Fruit fly (Drosophila melanogaster) whole organism, embryonic: ENCODE measurements around the gene CG43630.
A peak's percentile ranks its signal among the peaks of the same experiment; 100 is the strongest.

Experiments
- Asciz ChIP-seq: fragments of 200-800 bp; sonication (Bioruptor generic); optimal IDR thresholded peaks from 2 replicates; lab custom pipeline; 2017; ENCODE audit warnings: missing biosample characterization, mild to moderate bottlenecking, missing genetic modification characterization, missing genetic modification reagents
- Atf3 ChIP-seq: fragments of 200-800 bp; sonication (Bioruptor generic); optimal IDR thresholded peaks from 3 replicates; lab custom pipeline; 2016; ENCODE audit warnings: missing biosample characterization, missing genetic modification characterization
- B-H1 ChIP-seq: fragments of 200-800 bp; sonication (Bioruptor generic); IDR thresholded peaks from 3 replicates; pipeline ENCODE4 v1.3.6; 2022; ENCODE audit warnings: missing biosample characterization, missing genetic modification characterization
- B-H2 ChIP-seq: fragments of 200-800 bp; sonication (Bioruptor generic); optimal IDR thresholded peaks from 2 replicates; lab custom pipeline; 2018; ENCODE audit warnings: missing biosample characterization, mild to moderate bottlenecking, missing genetic modification characterization
- BEAF-32 ChIP-seq: fragments of 200-800 bp; sonication (Bioruptor generic); optimal IDR thresholded peaks from 3 replicates; lab custom pipeline; 2017; ENCODE audit warnings: missing biosample characterization, missing genetic modification characterization, mild to moderate bottlenecking, moderate library complexity, missing genetic modification reagents
- CG11723 ChIP-seq: fragments of 200-800 bp; sonication (Bioruptor generic); optimal IDR thresholded peaks from 2 replicates; lab custom pipeline; 2017; ENCODE audit warnings: missing biosample characterization, mild to moderate bottlenecking, missing genetic modification characterization
- CG13287 ChIP-seq: fragments of 200-800 bp; sonication (Bioruptor generic); IDR thresholded peaks from 2 replicates; pipeline ENCODE4 v1.3.6; 2022; ENCODE audit warnings: missing biosample characterization, missing genetic modification characterization; ENCODE audit not compliant: partially characterized antibody
- CG14667 ChIP-seq: fragments of 200-800 bp; sonication (Bioruptor generic); IDR thresholded peaks from 2 replicates; pipeline ENCODE4 v1.3.6; 2022; ENCODE audit warnings: missing biosample characterization, missing genetic modification characterization
- CG16779 ChIP-seq: fragments of 200-800 bp; sonication (Bioruptor generic); IDR thresholded peaks from 2 replicates; pipeline ENCODE4 v1.3.6; 2022; ENCODE audit warnings: missing biosample characterization, missing genetic modification characterization
- CG17612 ChIP-seq: fragments of 200-800 bp; sonication (Bioruptor generic); IDR thresholded peaks from 2 replicates; pipeline ENCODE4 v1.3.6; 2022; ENCODE audit warnings: missing biosample characterization, missing genetic modification characterization
- CG17829 ChIP-seq: fragments of 200-800 bp; optimal IDR thresholded peaks from 2 replicates; lab custom pipeline; 2019; ENCODE audit warnings: missing biosample characterization, mild to moderate bottlenecking, missing genetic modification characterization, moderate library complexity
- CG18599 ChIP-seq: fragments of 200-800 bp; sonication (Bioruptor generic); optimal IDR thresholded peaks from 3 replicates; lab custom pipeline; 2017; ENCODE audit warnings: missing biosample characterization, missing genetic modification characterization, mild to moderate bottlenecking, moderate library complexity, missing genetic modification reagents
- CG2202 ChIP-seq: fragments of 200-800 bp; sonication (Bioruptor generic); optimal IDR thresholded peaks from 2 replicates; lab custom pipeline; 2018; ENCODE audit warnings: missing biosample characterization, mild to moderate bottlenecking, missing genetic modification characterization
- CG2712 ChIP-seq: fragments of 200-800 bp; optimal IDR thresholded peaks from 3 replicates; lab custom pipeline; 2019; ENCODE audit warnings: missing biosample characterization, mild to moderate bottlenecking, missing genetic modification characterization, moderate library complexity
- CG30403 ChIP-seq: fragments of 200-800 bp; sonication (Bioruptor generic); optimal IDR thresholded peaks from 3 replicates; lab custom pipeline; 2016; ENCODE audit warnings: missing biosample characterization, missing genetic modification characterization
- CG3163 ChIP-seq: fragments of 200-800 bp; sonication (Bioruptor generic); optimal IDR thresholded peaks from 3 replicates; lab custom pipeline; 2016; ENCODE audit warnings: missing biosample characterization, missing genetic modification characterization
- CG3995 ChIP-seq: fragments of 200-800 bp; sonication (Bioruptor generic); optimal IDR thresholded peaks from 3 replicates; lab custom pipeline; 2016; ENCODE audit warnings: missing biosample characterization, missing genetic modification characterization
- CG43689 ChIP-seq: fragments of 200-800 bp; sonication (Bioruptor generic); IDR thresholded peaks from 2 replicates; pipeline ENCODE4 v1.3.6; 2022; ENCODE audit warnings: missing biosample characterization, missing genetic modification characterization
- CG4404 ChIP-seq: fragments of 200-800 bp; sonication (Bioruptor generic); IDR thresholded peaks from 2 replicates; pipeline ENCODE4 v1.3.6; 2022; ENCODE audit warnings: missing biosample characterization, missing genetic modification characterization
- CG4424 ChIP-seq: fragments of 200-800 bp; sonication (Bioruptor generic); optimal IDR thresholded peaks from 3 replicates; lab custom pipeline; 2016; ENCODE audit warnings: missing biosample characterization, missing genetic modification characterization
- CG6254 ChIP-seq: fragments of 200-800 bp; sonication (Bioruptor generic); optimal IDR thresholded peaks from 3 replicates; lab custom pipeline; 2017; ENCODE audit warnings: mild to moderate bottlenecking, missing biosample characterization, missing genetic modification reagents, missing genetic modification characterization
- CG7786 ChIP-seq: fragments of 200-800 bp; sonication (Bioruptor generic); optimal IDR thresholded peaks from 2 replicates; lab custom pipeline; 2016; ENCODE audit warnings: missing biosample characterization, missing genetic modification characterization
- CG7928 ChIP-seq: fragments of 200-800 bp; sonication (Bioruptor generic); optimal IDR thresholded peaks from 2 replicates; lab custom pipeline; 2017; ENCODE audit warnings: missing biosample characterization, mild to moderate bottlenecking, missing genetic modification characterization
- CG8359 ChIP-seq: fragments of 200-800 bp; sonication (Bioruptor generic); optimal IDR thresholded peaks from 2 replicates; lab custom pipeline; 2017; ENCODE audit warnings: missing biosample characterization, mild to moderate bottlenecking, missing genetic modification characterization, borderline replicate concordance
- CG9876 ChIP-seq: fragments of 200-800 bp; sonication (Bioruptor generic); optimal IDR thresholded peaks from 2 replicates; lab custom pipeline; 2016; ENCODE audit warnings: missing biosample characterization, missing genetic modification characterization
- Fer3 ChIP-seq: fragments of 200-800 bp; sonication (Bioruptor generic); optimal IDR thresholded peaks from 2 replicates; lab custom pipeline; 2018; ENCODE audit warnings: missing biosample characterization, mild to moderate bottlenecking, missing genetic modification characterization, moderate library complexity
- GATAe ChIP-seq: fragments of 200-800 bp; sonication (Bioruptor generic); conservative IDR thresholded peaks from 2 replicates; pipeline ENCODE4 v1.3.6; 2022; ENCODE audit warnings: missing biosample characterization, missing genetic modification characterization
- H2.0 ChIP-seq: fragments of 200-800 bp; sonication (Bioruptor generic); IDR thresholded peaks from 2 replicates; pipeline ENCODE4 v1.3.6; 2022; ENCODE audit warnings: missing biosample characterization, missing genetic modification characterization
- Hmx ChIP-seq: fragments of 200-800 bp; sonication (Bioruptor generic); optimal IDR thresholded peaks from 2 replicates; lab custom pipeline; 2016; ENCODE audit warnings: missing biosample characterization, missing genetic modification characterization
- NFAT ChIP-seq: fragments of 200-800 bp; sonication (Bioruptor generic); IDR thresholded peaks from 2 replicates; pipeline ENCODE4 v1.3.6; 2022; ENCODE audit warnings: missing biosample characterization, missing genetic modification characterization
- NK7.1 ChIP-seq: fragments of 200-800 bp; sonication (Bioruptor generic); optimal IDR thresholded peaks from 3 replicates; lab custom pipeline; 2016; ENCODE audit warnings: missing biosample characterization, missing genetic modification characterization
- Oaz ChIP-seq: fragments of 200-800 bp; sonication (Bioruptor generic); IDR thresholded peaks from 2 replicates; pipeline ENCODE4 v1.3.6; 2022; ENCODE audit warnings: missing biosample characterization, missing genetic modification characterization
- Rx ChIP-seq: fragments of 200-800 bp; sonication (Bioruptor generic); IDR thresholded peaks from 2 replicates; pipeline ENCODE4 v1.3.6; 2022; ENCODE audit warnings: missing biosample characterization, missing genetic modification characterization
- Xrp1 ChIP-seq: fragments of 200-800 bp; sonication (Bioruptor generic); IDR thresholded peaks from 2 replicates; pipeline ENCODE4 v1.3.6; 2022; ENCODE audit warnings: missing biosample characterization, missing genetic modification characterization
- cato ChIP-seq: fragments of 200-800 bp; sonication (Bioruptor generic); optimal IDR thresholded peaks from 2 replicates; lab custom pipeline; 2016; ENCODE audit warnings: missing biosample characterization, missing genetic modification characterization, borderline replicate concordance
- chinmo ChIP-seq: fragments of 200-800 bp; sonication (Bioruptor generic); IDR thresholded peaks from 4 replicates; pipeline ENCODE4 v1.3.6; 2022; ENCODE audit warnings: missing biosample characterization, missing genetic modification characterization; ENCODE audit not compliant: partially characterized antibody
- chn ChIP-seq: fragments of 200-800 bp; sonication (Bioruptor generic); optimal IDR thresholded peaks from 2 replicates; lab custom pipeline; 2016; ENCODE audit warnings: missing biosample characterization, missing genetic modification characterization
- crol ChIP-seq: fragments of 200-800 bp; sonication (Bioruptor generic); IDR thresholded peaks from 2 replicates; pipeline ENCODE4 v1.3.6; 2022; ENCODE audit warnings: missing biosample characterization, missing genetic modification characterization
- cwo ChIP-seq: fragments of 200-800 bp; sonication (Bioruptor generic); optimal IDR thresholded peaks from 3 replicates; lab custom pipeline; 2017; ENCODE audit warnings: missing biosample characterization, missing genetic modification characterization, mild to moderate bottlenecking, moderate library complexity, missing genetic modification reagents
- fd64A ChIP-seq: fragments of 200-800 bp; sonication (Bioruptor generic); optimal IDR thresholded peaks from 3 replicates; lab custom pipeline; 2018; ENCODE audit warnings: missing biosample characterization, mild to moderate bottlenecking, missing genetic modification characterization
- jumu ChIP-seq: fragments of 200-800 bp; sonication (Bioruptor generic); optimal IDR thresholded peaks from 3 replicates; lab custom pipeline; 2016; ENCODE audit warnings: missing biosample characterization, missing genetic modification characterization
- luna ChIP-seq: fragments of 200-800 bp; sonication (Bioruptor generic); optimal IDR thresholded peaks from 2 replicates; lab custom pipeline; 2016; ENCODE audit warnings: missing biosample characterization, missing genetic modification characterization
- nerfin-2 ChIP-seq: fragments of 200-800 bp; sonication (Bioruptor generic); IDR thresholded peaks from 2 replicates; pipeline ENCODE4 v1.3.6; 2022; ENCODE audit warnings: missing biosample characterization, missing genetic modification characterization; ENCODE audit not compliant: partially characterized antibody
- nom ChIP-seq: fragments of 200-800 bp; sonication (Bioruptor generic); optimal IDR thresholded peaks from 2 replicates; lab custom pipeline; 2017; ENCODE audit warnings: missing biosample characterization, missing genetic modification characterization, mild to moderate bottlenecking, moderate library complexity, missing genetic modification reagents
- ro ChIP-seq: fragments of 200-800 bp; sonication (Bioruptor generic); IDR thresholded peaks from 2 replicates; pipeline ENCODE4 v1.3.6; 2022; ENCODE audit warnings: missing biosample characterization, missing genetic modification characterization
- run ChIP-seq: fragments of 200-800 bp; sonication (Bioruptor generic); optimal IDR thresholded peaks from 3 replicates; lab custom pipeline; 2018; ENCODE audit warnings: missing biosample characterization, mild to moderate bottlenecking, missing genetic modification characterization
- schlank ChIP-seq: fragments of 200-800 bp; sonication (Bioruptor generic); optimal IDR thresholded peaks from 2 replicates; lab custom pipeline; 2018; ENCODE audit warnings: missing biosample characterization, mild to moderate bottlenecking, missing genetic modification characterization
- scrt ChIP-seq: fragments of 200-800 bp; sonication (Bioruptor generic); optimal IDR thresholded peaks from 2 replicates; lab custom pipeline; 2018; ENCODE audit warnings: missing biosample characterization, mild to moderate bottlenecking, missing genetic modification characterization, moderate library complexity

CG43630 gene

dm6 chr3R:12717588-12718535 lies 41.8 kb upstream of the CG43630 start (continued):
- peak; percentile 68 for TF ChIP-seq Fer3
- no peak for TF ChIP-seq CG8359
- TF ChIP-seq NK7.1 (GFP tag; lab: Kevin White, UChicago), result peak; percentile 45
- peak; percentile 41 for TF ChIP-seq luna (GFP tag; lab: Kevin White, UChicago)
- peak; percentile 22 for TF ChIP-seq CG2712 (tag; lab: Kevin White, UChicago)
- TF ChIP-seq CG4404, result no peak
- TF ChIP-seq CG2202, result no peak
- peak; percentile 51 for TF ChIP-seq cwo (GFP tag; lab: Kevin White, UChicago)
- no peak for TF ChIP-seq schlank (tag; lab: Kevin White, UChicago)
- TF ChIP-seq CG16779, result 0 out of 2 replicates have a peak, but pooled peaks have one; percentile 46
- TF ChIP-seq CG11723, result peak; percentile 13
- peak; percentile 56 for TF ChIP-seq Oaz (GFP tag; lab: Robert Waterston, UW)
- TF ChIP-seq nerfin-2 (GFP tag; lab: Robert Waterston, UW), result no peak
- TF ChIP-seq ro, result 0 out of 2 replicates have a peak, but pooled peaks have one; percentile 12
- TF ChIP-seq CG4424, result peak; percentile 57
- TF ChIP-seq CG13287 (GFP tag; lab: Robert Waterston, UW), result no peak
- peak; percentile 33 for TF ChIP-seq nom (GFP tag; lab: Kevin White, UChicago)
- no peak for TF ChIP-seq cato (GFP tag; lab: Kevin White, UChicago)
- TF ChIP-seq BEAF-32 (GFP tag; lab: Kevin White, UChicago), result no peak
- TF ChIP-seq B-H1 (GFP tag; lab: Robert Waterston, UW), result peak; percentile 39; the same call in 2 of the 3 replicates
- peak; percentile 7 for TF ChIP-seq fd64A (GFP tag; lab: Kevin White, UChicago)
- peak; percentile 46; the same call in 1 of the 2 replicates for TF ChIP-seq Rx
- peak; percentile 81 for TF ChIP-seq CG18599 (GFP tag; lab: Kevin White, UChicago)
- 0 out of 4 replicates have a peak, but pooled peaks have one; percentile 56 for TF ChIP-seq chinmo (GFP tag; lab: Robert Waterston, UW)
- TF ChIP-seq Atf3, result peak; percentile 11
- no peak for TF ChIP-seq CG17829
- peak; percentile 20 for TF ChIP-seq CG7786 (GFP tag; lab: Kevin White, UChicago)
- peak; percentile 53 for TF ChIP-seq chn (GFP tag; lab: Kevin White, UChicago)
- no peak for TF ChIP-seq CG14667
- peak; percentile 56 for TF ChIP-seq H2.0
- TF ChIP-seq NFAT (GFP tag; lab: Robert Waterston, UW), result peak; percentile 36; the same call in 1 of the 2 replicates
- no peak for TF ChIP-seq CG3995
- no peak for TF ChIP-seq CG9876 (GFP tag; lab: Kevin White, UChicago)
- TF ChIP-seq CG43689 (GFP tag; lab: Robert Waterston, UW), result no peak
- TF ChIP-seq scrt (GFP tag; lab: Kevin White, UChicago), result peak; percentile 41
- no peak for TF ChIP-seq CG6254 (GFP tag; lab: Kevin White, UChicago)
- no peak for TF ChIP-seq CG17612
- TF ChIP-seq B-H2 (GFP tag; lab: Kevin White, UChicago), result no peak
- TF ChIP-seq crol, result no peak
- peak; percentile 25 for TF ChIP-seq run
- TF ChIP-seq CG30403 (GFP tag; lab: Kevin White, UChicago), result peak; percentile 72
- TF ChIP-seq CG3163, result peak; percentile 27
- TF ChIP-seq Asciz (GFP tag; lab: Kevin White, UChicago), result peak; percentile 21
- TF ChIP-seq CG7928 (GFP tag; lab: Kevin White, UChicago), result no peak
- peak; percentile 55 for TF ChIP-seq Xrp1
- no peak for TF ChIP-seq Hmx
- TF ChIP-seq GATAe (GFP tag; lab: Robert Waterston, UW), result no peak
- TF ChIP-seq jumu (GFP tag; lab: Kevin White, UChicago), result peak; percentile 12
